Worm (Caenorhabditis elegans) whole organism, L1 larva: Measurements from ENCODE around the gene T02G5.3.

Source experiments
- C16A3.4 ChIP-seq: fragments of 150-350 bp; optimal IDR thresholded peaks from 2 replicates; lab custom pipeline; 2014; ENCODE audit warnings: missing biosample characterization, missing genetic modification characterization
- F16B12.6 ChIP-seq: fragments of 150-350 bp; optimal IDR thresholded peaks from 2 replicates; lab custom pipeline; 2014; ENCODE audit warnings: missing biosample characterization, missing genetic modification characterization
- Y116A8C.19 ChIP-seq: sonication (generic microtip); optimal IDR thresholded peaks from 2 replicates; lab custom pipeline; 2016; ENCODE audit warnings: missing compliant biosample characterization, missing genetic modification characterization, borderline replicate concordance
- aha-1 ChIP-seq: fragments of 150-350 bp; optimal IDR thresholded peaks from 2 replicates; lab custom pipeline; 2014; ENCODE audit warnings: missing biosample characterization, missing genetic modification characterization
- alr-1 ChIP-seq: fragments of 200-800 bp; sonication (Bioruptor generic); optimal IDR thresholded peaks from 2 replicates; lab custom pipeline; 2018; ENCODE audit warnings: borderline replicate concordance, mild to moderate bottlenecking, missing genetic modification characterization, missing compliant biosample characterization
- ceh-82 ChIP-seq, 3 experiments: fragments of 150-350 bp in 1 of 3; sonication (generic microtip) in 2 of 3; optimal IDR thresholded peaks; 2 replicates each; lab custom pipeline; 2014 to 2017; ENCODE audit warnings: missing biosample characterization in 3 of 3, missing genetic modification characterization in 3 of 3
- ceh-88 ChIP-seq: fragments of 200-800 bp; sonication (Bioruptor generic); IDR thresholded peaks from 2 replicates; pipeline ENCODE4 v1.3.6; 2022; ENCODE audit warnings: missing genetic modification characterization, missing compliant biosample characterization
- dpl-1 ChIP-seq, 3 experiments: fragments of 150-350 bp in 2 of 3; sonication (generic microtip) in 1 of 3; optimal IDR thresholded peaks; 2 replicates each; lab custom pipeline; 2014 to 2017; ENCODE audit warnings: missing biosample characterization in 3 of 3, missing genetic modification characterization in 3 of 3, missing genetic modification reagents in 3 of 3
- dsc-1 ChIP-seq: sonication (generic microtip); optimal IDR thresholded peaks from 2 replicates; lab custom pipeline; 2016; ENCODE audit warnings: mild to moderate bottlenecking, missing genetic modification characterization, missing compliant biosample characterization
- efl-1 ChIP-seq, 4 experiments: fragments of 150-350 bp; optimal IDR thresholded peaks in 3 of 4; peaks in 1 of 4; 1 replicate in 1 of 4; 2 replicates in 3 of 4; lab custom pipeline; 2014; ENCODE audit warnings: missing biosample characterization in 2 of 4, missing genetic modification characterization in 2 of 4, missing genetic modification reagents in 2 of 4
- egl-27 ChIP-seq, 2 experiments: fragments of 150-350 bp in 1 of 2; sonication (generic microtip); optimal IDR thresholded peaks; 3 replicates each; lab custom pipeline; 2017 to 2018; ENCODE audit warnings: missing biosample characterization in 2 of 2, missing genetic modification characterization in 2 of 2, missing genetic modification reagents in 2 of 2
- elt-3 ChIP-seq, 6 experiments: fragments of 150-350 bp in 1 of 6; sonication (generic microtip); optimal IDR thresholded peaks; 2 replicates each; lab custom pipeline; 2017 to 2018; ENCODE audit warnings: missing biosample characterization in 6 of 6, missing genetic modification characterization in 6 of 6, inconsistent platforms in 1 of 6
- fkh-10 ChIP-seq: sonication (generic microtip); optimal IDR thresholded peaks from 2 replicates; lab custom pipeline; 2017; ENCODE audit warnings: missing biosample characterization, missing genetic modification reagents, missing genetic modification characterization
- fkh-8 ChIP-seq: sonication (generic microtip); optimal IDR thresholded peaks from 2 replicates; lab custom pipeline; 2016; ENCODE audit warnings: mild to moderate bottlenecking, missing genetic modification characterization, missing compliant biosample characterization
- grh-1 ChIP-seq: fragments of 200-800 bp; sonication (Bioruptor generic); IDR thresholded peaks from 2 replicates; pipeline ENCODE4 v1.3.6; 2022; ENCODE audit warnings: missing genetic modification reagents, missing genetic modification characterization, missing compliant biosample characterization
- irx-1 ChIP-seq: sonication (generic microtip); optimal IDR thresholded peaks from 2 replicates; lab custom pipeline; 2016; ENCODE audit warnings: missing genetic modification characterization, missing compliant biosample characterization
- isw-1 ChIP-seq: fragments of 200-800 bp; sonication (Bioruptor generic); IDR thresholded peaks from 2 replicates; pipeline ENCODE4 v1.3.6; 2022; ENCODE audit warnings: missing genetic modification characterization, missing compliant biosample characterization
- jun-1 ChIP-seq: fragments of 150-350 bp; optimal IDR thresholded peaks from 2 replicates; lab custom pipeline; 2014; ENCODE audit warnings: missing biosample characterization, missing genetic modification reagents, missing genetic modification characterization
- lin-14 ChIP-seq: fragments of 200-800 bp; sonication (Bioruptor generic); optimal IDR thresholded peaks from 2 replicates; lab custom pipeline; 2018; ENCODE audit warnings: mild to moderate bottlenecking, missing genetic modification characterization, moderate library complexity, missing compliant biosample characterization
- lin-15B ChIP-seq: fragments of 150-350 bp; sonication (generic microtip); optimal IDR thresholded peaks from 3 replicates; lab custom pipeline; 2014; ENCODE audit warnings: missing biosample characterization, missing genetic modification characterization
- lin-35 ChIP-seq, 2 experiments: fragments of 150-350 bp; optimal IDR thresholded peaks; 2 replicates each; lab custom pipeline; 2014; ENCODE audit warnings: missing biosample characterization in 2 of 2, missing genetic modification characterization in 2 of 2, missing genetic modification reagents in 2 of 2
- lir-3 ChIP-seq: sonication (generic microtip); optimal IDR thresholded peaks from 2 replicates; lab custom pipeline; 2016; ENCODE audit warnings: mild to moderate bottlenecking, missing genetic modification characterization, moderate library complexity, missing compliant biosample characterization; ENCODE audit not compliant: poor library complexity
- lsy-2 ChIP-seq, 2 experiments: fragments of 150-350 bp; optimal IDR thresholded peaks; 2 replicates each; lab custom pipeline; 2014; ENCODE audit warnings: missing biosample characterization in 2 of 2, missing genetic modification characterization in 2 of 2
- mdl-1 ChIP-seq, 2 experiments: fragments of 150-350 bp; optimal IDR thresholded peaks; 2 replicates each; lab custom pipeline; 2014 to 2017; ENCODE audit warnings: missing biosample characterization in 2 of 2, missing genetic modification characterization in 2 of 2, inconsistent platforms in 1 of 2
- mef-2 ChIP-seq: fragments of 150-350 bp; optimal IDR thresholded peaks from 2 replicates; lab custom pipeline; 2014; ENCODE audit warnings: missing biosample characterization, missing genetic modification characterization
- nhr-11 ChIP-seq: fragments of 150-350 bp; optimal IDR thresholded peaks from 2 replicates; lab custom pipeline; 2014; ENCODE audit warnings: missing biosample characterization, missing genetic modification characterization
- nhr-12 ChIP-seq: sonication (generic microtip); optimal IDR thresholded peaks from 2 replicates; lab custom pipeline; 2017; ENCODE audit warnings: missing biosample characterization, missing genetic modification characterization
- nhr-237 ChIP-seq: fragments of 150-350 bp; optimal IDR thresholded peaks from 2 replicates; lab custom pipeline; 2014; ENCODE audit warnings: missing biosample characterization, missing genetic modification characterization
- nhr-47 ChIP-seq: sonication (generic microtip); optimal IDR thresholded peaks from 2 replicates; lab custom pipeline; 2016; ENCODE audit warnings: mild to moderate bottlenecking, missing genetic modification characterization, moderate library complexity, missing compliant biosample characterization
- nhr-71 ChIP-seq: sonication (generic microtip); optimal IDR thresholded peaks from 2 replicates; lab custom pipeline; 2016; ENCODE audit warnings: mild to moderate bottlenecking, missing genetic modification characterization, moderate library complexity, missing compliant biosample characterization
- nhr-85 ChIP-seq: sonication (generic microtip); peaks from one replicate; lab custom pipeline; 2016; ENCODE audit warnings: missing genetic modification characterization, inconsistent platforms, missing compliant biosample characterization
- nhr-90 ChIP-seq: sonication (generic microtip); optimal IDR thresholded peaks from 2 replicates; lab custom pipeline; 2016; ENCODE audit warnings: mild to moderate bottlenecking, missing genetic modification characterization, missing compliant biosample characterization; ENCODE audit not compliant: poor library complexity
- pag-3 ChIP-seq: sonication (generic microtip); optimal IDR thresholded peaks from 2 replicates; lab custom pipeline; 2017; ENCODE audit warnings: missing genetic modification characterization, mild to moderate bottlenecking, missing compliant biosample characterization, antibody characterized with exemption, borderline replicate concordance; ENCODE audit not compliant: insufficient read depth
- skn-1 ChIP-seq: fragments of 150-350 bp; optimal IDR thresholded peaks from 2 replicates; lab custom pipeline; 2014; ENCODE audit warnings: missing biosample characterization, missing genetic modification characterization
- sox-4 ChIP-seq: sonication (generic microtip); optimal IDR thresholded peaks from 2 replicates; lab custom pipeline; 2016; ENCODE audit warnings: missing genetic modification characterization, missing compliant biosample characterization
- sptf-1 ChIP-seq: fragments of 150-350 bp; optimal IDR thresholded peaks from 2 replicates; lab custom pipeline; 2014; ENCODE audit warnings: missing biosample characterization, missing genetic modification characterization
- sup-37 ChIP-seq: fragments of 200-800 bp; sonication (Bioruptor generic); optimal IDR thresholded peaks from 2 replicates; lab custom pipeline; 2018; ENCODE audit warnings: mild to moderate bottlenecking, missing genetic modification characterization, missing compliant biosample characterization
- swsn-7 ChIP-seq: sonication (generic microtip); optimal IDR thresholded peaks from 2 replicates; lab custom pipeline; 2016; ENCODE audit warnings: missing genetic modification characterization, missing compliant biosample characterization
- tbx-2 ChIP-seq: sonication (generic microtip); optimal IDR thresholded peaks from 2 replicates; lab custom pipeline; 2016; ENCODE audit warnings: missing genetic modification characterization, missing compliant biosample characterization
- tlp-1 ChIP-seq: fragments of 150-350 bp; optimal IDR thresholded peaks from 2 replicates; lab custom pipeline; 2014; ENCODE audit warnings: missing biosample characterization, missing genetic modification characterization
- unc-130 ChIP-seq: fragments of 150-350 bp; optimal IDR thresholded peaks from 2 replicates; lab custom pipeline; 2017; ENCODE audit warnings: missing biosample characterization, missing genetic modification characterization, inconsistent platforms
- unc-62 ChIP-seq: fragments of 150-350 bp; optimal IDR thresholded peaks from 2 replicates; lab custom pipeline; 2014; ENCODE audit warnings: missing biosample characterization, missing genetic modification reagents, missing genetic modification characterization
- unc-98 ChIP-seq: fragments of 200-800 bp; sonication (Bioruptor generic); IDR thresholded peaks from 2 replicates; pipeline ENCODE4 v1.3.6; 2022; ENCODE audit warnings: missing genetic modification characterization, missing compliant biosample characterization
- vab-15 ChIP-seq: sonication (generic microtip); optimal IDR thresholded peaks from 2 replicates; lab custom pipeline; 2017; ENCODE audit warnings: missing genotype, mild to moderate bottlenecking, missing genetic modification characterization, missing compliant biosample characterization
- xbp-1 ChIP-seq: sonication (generic microtip); optimal IDR thresholded peaks from 2 replicates; lab custom pipeline; 2016; ENCODE audit warnings: missing genetic modification characterization, missing compliant biosample characterization
- zag-1 ChIP-seq: fragments of 150-350 bp; optimal IDR thresholded peaks from 2 replicates; lab custom pipeline; 2014; ENCODE audit warnings: missing biosample characterization, missing genetic modification characterization
- ztf-4 ChIP-seq: fragments of 150-350 bp; optimal IDR thresholded peaks from 2 replicates; lab custom pipeline; 2014; ENCODE audit warnings: missing biosample characterization, missing genetic modification characterization

T02G5.3 gene

DNA sequence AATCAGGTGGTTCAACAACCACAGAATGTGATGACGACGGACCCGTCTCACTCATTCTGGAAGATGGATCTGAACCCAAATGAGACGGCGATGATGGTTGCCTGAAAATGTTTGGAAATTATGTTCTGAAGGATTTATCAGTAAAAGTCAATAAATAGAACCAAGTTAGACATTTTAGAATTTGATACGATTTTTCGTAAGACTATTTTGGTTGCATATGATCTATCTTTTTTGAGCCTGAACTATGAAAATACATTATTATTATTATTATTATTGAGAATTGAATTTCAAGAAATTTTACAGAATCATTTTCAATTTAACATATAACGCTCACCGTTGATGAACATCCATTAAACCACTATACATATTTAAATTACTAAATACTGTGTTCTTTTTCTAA, 16.8 kb downstream of the T02G5.3 start, which contains the start of gene F10E7.9:
Gene F10E7.9 (minus strand): TSS at position 101 of the 400 bp plus-strand sequence.
- TF ChIP-seq mef-2 (tag; lab: Kevin White, UChicago) (no peak), ztf-4 (no peak), ceh-88 (GFP tag; lab: Robert Waterston, UW) (no peak)

DNA sequence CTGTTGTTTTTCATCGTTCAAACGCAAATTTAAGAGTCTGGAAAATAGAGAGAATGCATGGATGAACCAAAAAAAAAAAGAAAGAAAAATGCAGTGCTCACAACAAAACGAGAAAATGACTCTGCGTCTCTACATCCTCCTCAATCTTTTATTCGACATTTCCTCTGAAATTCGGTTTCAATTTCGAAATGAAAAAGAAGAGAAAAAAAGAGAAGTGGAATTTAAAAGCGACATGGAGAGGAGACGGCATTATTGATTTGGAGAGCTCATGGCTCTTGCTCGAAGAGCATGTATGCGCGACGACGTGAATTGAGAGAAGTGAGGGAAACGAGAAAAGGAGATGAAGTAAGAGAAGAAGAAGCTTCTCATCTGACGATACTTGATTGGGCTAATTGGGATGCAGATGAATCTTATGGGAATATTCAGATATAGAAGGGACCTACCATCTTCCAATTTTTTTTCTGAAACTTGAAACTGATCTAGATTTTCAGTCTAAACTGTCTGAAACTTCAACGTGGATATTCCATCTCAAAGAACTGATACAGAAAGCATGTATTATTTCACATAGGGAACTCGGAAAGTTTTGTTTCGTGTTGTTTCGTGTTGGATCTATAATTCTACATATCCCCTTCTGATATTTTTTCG, 17.9 kb downstream of the T02G5.3 start:
- TF ChIP-seq tlp-1 (tag; lab: Kevin White, UChicago) = no peak
- no peak for TF ChIP-seq irx-1 (tag; lab: Kevin White, UChicago)
- TF ChIP-seq grh-1 = no peak
- TF ChIP-seq ztf-4 = no peak
- TF ChIP-seq fkh-10 (GFP tag; lab: Kevin White, UChicago) = peak; percentile 71
- TF ChIP-seq nhr-71 (tag; lab: Kevin White, UChicago) = peak; percentile 12
- peak in 1 of 2 experiments; percentile 5 for TF ChIP-seq efl-1 (optimal IDR thresholded peaks at IDR 0.05; lab: Kevin White, UChicago)
- TF ChIP-seq efl-1 (GFP tag; optimal IDR thresholded peaks at IDR 0.05 in 1 of 2; lab: Kevin White, UChicago) = no peak
- no peak for TF ChIP-seq tbx-2 (tag; lab: Kevin White, UChicago)
- peak in 2 of 3 experiments; percentile 20 to 44 for TF ChIP-seq ceh-82 (tag; optimal IDR thresholded peaks at IDR 0.05; lab: Kevin White, UChicago)
- no peak for TF ChIP-seq pag-3 (tag; lab: Kevin White, UChicago)
- TF ChIP-seq skn-1 (tag; lab: Kevin White, UChicago) = no peak
- TF ChIP-seq vab-15 = no peak
- no peak for TF ChIP-seq unc-62
- TF ChIP-seq sox-4 (tag; lab: Kevin White, UChicago) = no peak
- no peak for TF ChIP-seq swsn-7 (tag; lab: Kevin White, UChicago)
- TF ChIP-seq aha-1 (tag; lab: Kevin White, UChicago) = no peak
- peak in 1 of 2 experiments; percentile 56 for TF ChIP-seq lsy-2 (tag; optimal IDR thresholded peaks at IDR 0.05; lab: Kevin White, UChicago)
- peak; percentile 67 for TF ChIP-seq lin-14 (GFP tag; lab: Kevin White, UChicago)
- no peak for TF ChIP-seq nhr-11
- TF ChIP-seq fkh-8 = peak; percentile 34
- no peak for TF ChIP-seq unc-98 (GFP tag; lab: Robert Waterston, UW)
- no peak for TF ChIP-seq jun-1 (tag; lab: Kevin White, UChicago)
- no peak for TF ChIP-seq nhr-90 (tag; lab: Kevin White, UChicago)
- TF ChIP-seq mdl-1 (tag; optimal IDR thresholded peaks at IDR 0.05; lab: Kevin White, UChicago) = no peak
- TF ChIP-seq isw-1 = peak; percentile 18; the same call in 1 of the 2 replicates
- no peak for TF ChIP-seq nhr-237 (tag; lab: Kevin White, UChicago)
- TF ChIP-seq sptf-1 (tag; lab: Kevin White, UChicago) = no peak
- TF ChIP-seq zag-1 (tag; lab: Kevin White, UChicago) = no peak
- no peak for TF ChIP-seq elt-3 (tag; optimal IDR thresholded peaks at IDR 0.05; lab: Kevin White, UChicago)
- TF ChIP-seq alr-1 (tag; lab: Kevin White, UChicago) = no peak
- TF ChIP-seq F16B12.6 = peak; percentile 13

DNA sequence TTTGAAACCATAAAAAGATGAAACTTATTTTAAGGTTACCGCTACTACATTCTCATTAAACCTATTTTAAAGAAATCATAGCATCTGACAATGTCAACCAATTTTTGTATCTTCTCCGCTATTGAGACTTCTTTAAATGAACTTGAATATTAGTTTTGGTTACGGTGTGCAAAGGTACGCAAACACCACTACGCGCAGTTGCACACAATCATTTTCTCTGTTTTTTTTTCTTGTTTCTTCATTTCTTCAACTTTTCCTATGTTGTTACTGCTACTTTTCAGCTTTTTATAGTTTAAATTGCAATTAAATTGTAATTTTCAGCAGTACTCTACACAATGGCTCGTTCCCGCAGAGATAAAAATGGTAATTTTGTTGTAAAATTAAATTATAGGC, 18.5 kb downstream of the T02G5.3 start, which contains the start of gene F10E7.5:
Gene F10E7.5 (plus strand): TSS at position 322 of the 393 bp plus-strand sequence.
- peak; percentile 48 for TF ChIP-seq nhr-85 (tag; lab: Kevin White, UChicago)
- no peak for TF ChIP-seq sup-37 (GFP tag; lab: Kevin White, UChicago)
- no peak for TF ChIP-seq egl-27 (tag; optimal IDR thresholded peaks at IDR 0.05; lab: Kevin White, UChicago)
- TF ChIP-seq dpl-1 (GFP tag; optimal IDR thresholded peaks at IDR 0.05; lab: Kevin White, UChicago) = peak; percentile 21 to 69 (median 68)
- peak; percentile 51 to 68 for TF ChIP-seq lin-35 (GFP tag; optimal IDR thresholded peaks at IDR 0.05; lab: Kevin White, UChicago)
- TF ChIP-seq dsc-1 = peak; percentile 19
- TF ChIP-seq unc-130 (tag; lab: Kevin White, UChicago) = peak; percentile 40
- peak; percentile 53 for TF ChIP-seq nhr-71 (tag; lab: Kevin White, UChicago)
- no peak for TF ChIP-seq lin-14 (GFP tag; lab: Kevin White, UChicago)
- peak; percentile 66 for TF ChIP-seq C16A3.4 (tag; lab: Kevin White, UChicago)
- no peak for TF ChIP-seq nhr-12 (tag; lab: Kevin White, UChicago)
- peak; percentile 0 for TF ChIP-seq lin-15B (tag; lab: Kevin White, UChicago)
- TF ChIP-seq isw-1 = peak; percentile 35; the same call in 1 of the 2 replicates
- no peak for TF ChIP-seq grh-1
- TF ChIP-seq pag-3 (tag; lab: Kevin White, UChicago) = no peak
- TF ChIP-seq xbp-1 (tag; lab: Kevin White, UChicago) = peak; percentile 44
- no peak for TF ChIP-seq lir-3 (tag; lab: Kevin White, UChicago)
- peak; percentile 94 for TF ChIP-seq F16B12.6
- TF ChIP-seq Y116A8C.19 (tag; lab: Kevin White, UChicago) = no peak
- peak; percentile 55 for TF ChIP-seq nhr-47 (tag; lab: Kevin White, UChicago)
- TF ChIP-seq skn-1 (tag; lab: Kevin White, UChicago) = no peak
- no peak for TF ChIP-seq sox-4 (tag; lab: Kevin White, UChicago)
